Worm (Caenorhabditis elegans): ENCODE data around the gene shc-2.

The shc-2 gene

DNA sequence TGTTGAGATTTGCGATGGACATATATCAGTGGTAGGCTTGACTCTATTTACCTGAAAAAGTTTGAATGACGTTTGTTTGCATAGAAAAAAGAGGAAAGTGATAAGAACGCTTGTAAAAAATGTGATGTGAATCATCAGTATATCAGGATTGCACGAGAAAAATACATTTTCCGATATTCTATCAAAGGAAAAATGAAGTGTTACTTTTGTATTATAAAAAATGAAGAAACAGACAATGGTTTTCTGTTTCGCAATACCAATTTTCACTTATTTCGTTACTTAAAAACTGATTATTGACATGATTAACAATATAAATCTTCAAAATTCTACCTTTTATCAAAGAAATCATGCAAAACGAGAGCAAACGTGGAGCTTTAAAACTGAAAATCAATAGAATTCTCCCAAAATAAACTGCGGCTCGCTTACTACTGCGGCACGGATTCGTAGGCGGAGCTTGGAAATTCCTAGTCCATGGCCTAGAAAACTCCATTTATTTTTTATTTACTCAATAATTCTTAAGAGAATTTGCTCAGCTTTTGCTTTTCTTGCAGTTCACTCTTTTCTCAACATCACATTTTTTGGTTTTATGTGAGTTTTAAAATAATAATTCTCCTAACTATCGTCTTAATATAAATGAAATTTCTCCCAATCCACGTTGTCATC, 24.7 kb downstream of the shc-2 start, which contains the start of the genes eif-1 and vps-24:
Gene eif-1, minus strand, starts transcription at position 51 of the 663 bp plus-strand sequence.
Gene vps-24, plus strand, starts transcription at position 469 of the 663 bp plus-strand sequence.
- TF ChIP-seq scrt-1 (GFP tag; IDR thresholded peaks at IDR 0.05): no peak
- 0 out of 2 replicates have a peak, but pooled peaks have one; percentile 37 for TF ChIP-seq pes-1 (GFP tag; IDR thresholded peaks at IDR 0.05)

DNA sequence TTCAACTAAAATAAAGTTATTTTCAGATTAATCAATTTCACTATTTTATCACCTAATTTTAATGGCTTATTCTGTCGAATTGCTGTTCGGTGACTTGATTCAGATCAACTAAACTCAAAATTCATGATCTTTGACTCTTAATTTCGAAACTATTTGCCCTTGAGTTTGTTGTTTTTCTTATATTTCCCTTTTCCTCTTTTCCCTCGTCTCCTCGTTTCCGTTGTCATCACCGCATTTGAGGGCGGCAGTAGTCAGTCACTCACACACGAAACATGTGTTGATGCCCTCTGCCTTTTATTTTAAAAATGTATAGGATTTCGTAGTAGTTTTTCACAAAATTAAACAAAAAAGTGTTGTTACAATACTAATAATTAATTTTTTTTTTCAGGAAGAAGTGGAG, 26.0 kb downstream of the shc-2 start, which contains the start of gene rnh-1.0:
Gene rnh-1.0, plus strand, starts transcription at position 389 of the 400 bp plus-strand sequence.
- TF ChIP-seq hmbx-1 (tag; optimal IDR thresholded peaks at IDR 0.05) (no peak), pes-1 (GFP tag; IDR thresholded peaks at IDR 0.05) (no peak), flt-1 (GFP tag; IDR thresholded peaks at IDR 0.05) (no peak), B0310.2 (tag; optimal IDR thresholded peaks at IDR 0.05) (no peak), hmg-4 (GFP tag; optimal IDR thresholded peaks at IDR 0.05) (no peak), ceh-13 (GFP tag; optimal IDR thresholded peaks at IDR 0.05) (no peak), ets-7 (tag; optimal IDR thresholded peaks at IDR 0.05) (no peak), aly-1 (tag; optimal IDR thresholded peaks at IDR 0.05) (no peak), tbx-37 (GFP tag; conservative IDR thresholded peaks at IDR 0.05) (no peak), ceh-36 (tag; optimal IDR thresholded peaks at IDR 0.05) (no peak), tbx-11 (GFP tag; IDR thresholded peaks at IDR 0.05) (no peak), ama-1 (optimal IDR thresholded peaks at IDR 0.05) (no peak), tra-4 (tag; optimal IDR thresholded peaks at IDR 0.05) (no peak), hnd-1 (tag; optimal IDR thresholded peaks at IDR 0.05) (no peak), F13C5.2 (tag; optimal IDR thresholded peaks at IDR 0.05) (no peak), scrt-1 (GFP tag; IDR thresholded peaks at IDR 0.05) (no peak), sea-1 (GFP tag; conservative IDR thresholded peaks at IDR 0.05) (no peak)

DNA sequence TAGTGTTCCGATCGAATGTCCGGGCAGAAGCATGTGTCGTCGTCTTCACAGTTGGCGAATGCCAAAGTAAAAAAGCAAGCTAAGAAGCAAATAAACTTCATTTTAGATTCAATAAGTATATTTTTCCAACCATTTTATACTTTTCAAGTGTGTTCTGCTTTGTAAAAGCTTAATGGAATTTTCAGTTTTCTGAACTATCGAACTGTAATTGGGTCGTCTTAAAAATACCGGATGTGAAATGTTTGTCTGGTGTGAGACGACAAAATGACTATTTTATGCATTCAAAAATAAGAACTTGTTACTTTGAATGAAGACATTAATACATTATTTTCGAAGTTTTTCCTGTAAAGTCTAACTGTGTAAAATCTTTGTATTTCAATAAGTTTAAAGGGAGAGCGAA, 29.7 kb downstream of the shc-2 start, which contains the start of gene F59A6.11:
Gene F59A6.11, minus strand, starts transcription at position 101 of the 400 bp plus-strand sequence.
- TF ChIP-seq F13C5.2 (tag; optimal IDR thresholded peaks at IDR 0.05) (no peak), hmg-4 (GFP tag; optimal IDR thresholded peaks at IDR 0.05) (no peak), pes-1 (GFP tag; IDR thresholded peaks at IDR 0.05) (no peak), sea-1 (GFP tag; conservative IDR thresholded peaks at IDR 0.05) (no peak), ceh-36 (tag; optimal IDR thresholded peaks at IDR 0.05) (no peak), hmbx-1 (tag; optimal IDR thresholded peaks at IDR 0.05) (no peak), scrt-1 (GFP tag; IDR thresholded peaks at IDR 0.05) (no peak), ceh-13 (GFP tag; optimal IDR thresholded peaks at IDR 0.05) (no peak), B0310.2 (tag; optimal IDR thresholded peaks at IDR 0.05) (no peak), tra-4 (tag; optimal IDR thresholded peaks at IDR 0.05) (no peak), flt-1 (GFP tag; IDR thresholded peaks at IDR 0.05) (no peak), ama-1 (optimal IDR thresholded peaks at IDR 0.05) (no peak), ets-7 (tag; optimal IDR thresholded peaks at IDR 0.05) (no peak)

DNA sequence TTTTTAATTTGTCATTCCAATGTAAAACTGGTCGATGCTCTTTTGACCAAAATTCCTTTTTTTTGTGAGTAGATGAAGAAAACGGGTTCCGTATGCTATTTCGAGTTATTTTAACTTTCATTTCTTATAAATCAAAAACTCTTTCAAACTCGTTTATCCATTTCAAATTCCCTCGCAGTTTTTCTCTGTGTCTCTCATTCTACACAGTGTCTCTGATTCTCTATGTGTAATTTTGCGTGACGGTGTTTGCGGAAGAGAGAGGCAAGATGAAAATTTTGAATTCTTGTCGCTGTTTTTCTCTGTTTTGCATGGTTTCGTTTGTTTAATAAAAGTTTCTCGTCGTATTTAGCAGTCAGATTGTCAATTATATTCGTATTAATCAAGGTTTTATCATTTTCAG, 30.2 kb downstream of the shc-2 start, which contains the start of gene citk-2:
Gene citk-2, plus strand, starts transcription at position 399 of the 400 bp plus-strand sequence.
- TF ChIP-seq ama-1 (optimal IDR thresholded peaks at IDR 0.05) (no peak), sea-1 (GFP tag; conservative IDR thresholded peaks at IDR 0.05) (no peak), ceh-36 (tag; optimal IDR thresholded peaks at IDR 0.05) (no peak), hnd-1 (tag; optimal IDR thresholded peaks at IDR 0.05) (no peak), F13C5.2 (tag; optimal IDR thresholded peaks at IDR 0.05) (peak; percentile 70), scrt-1 (GFP tag; IDR thresholded peaks at IDR 0.05) (no peak)

DNA sequence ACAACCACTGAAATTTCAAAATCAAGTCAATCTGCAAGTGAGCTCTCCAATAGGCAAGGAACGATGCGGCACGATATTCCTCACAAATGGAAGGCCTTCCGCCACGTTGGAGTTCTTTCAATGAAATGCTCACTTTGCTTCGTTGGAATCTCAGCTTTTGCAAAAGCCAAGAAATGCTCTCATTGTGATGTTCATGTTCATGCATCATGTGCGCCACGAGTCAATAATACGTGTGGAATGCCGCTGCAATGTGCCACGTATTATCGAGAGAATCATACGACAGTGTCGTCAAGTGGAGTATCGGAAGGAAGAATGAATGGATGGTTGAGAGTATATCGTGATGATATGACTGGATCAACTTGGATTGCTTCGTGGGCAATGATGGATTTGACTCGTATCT, 32.9 kb downstream of the shc-2 start:
- TF ChIP-seq tra-4 (tag; optimal IDR thresholded peaks at IDR 0.05) (no peak), hmbx-1 (tag; optimal IDR thresholded peaks at IDR 0.05) (no peak), pes-1 (GFP tag; IDR thresholded peaks at IDR 0.05) (no peak), hmg-4 (GFP tag; optimal IDR thresholded peaks at IDR 0.05) (no peak), ceh-13 (GFP tag; optimal IDR thresholded peaks at IDR 0.05) (no peak), aly-1 (tag; optimal IDR thresholded peaks at IDR 0.05) (no peak), sea-1 (GFP tag; conservative IDR thresholded peaks at IDR 0.05) (no peak), ama-1 (optimal IDR thresholded peaks at IDR 0.05) (no peak), scrt-1 (GFP tag; IDR thresholded peaks at IDR 0.05) (no peak), tbx-37 (GFP tag; conservative IDR thresholded peaks at IDR 0.05) (no peak), F13C5.2 (tag; optimal IDR thresholded peaks at IDR 0.05) (no peak), hnd-1 (tag; optimal IDR thresholded peaks at IDR 0.05) (no peak), B0310.2 (tag; optimal IDR thresholded peaks at IDR 0.05) (no peak), ets-7 (tag; optimal IDR thresholded peaks at IDR 0.05) (no peak), tbx-11 (GFP tag; IDR thresholded peaks at IDR 0.05) (no peak), flt-1 (GFP tag; IDR thresholded peaks at IDR 0.05) (no peak), ceh-36 (tag; optimal IDR thresholded peaks at IDR 0.05) (no peak)

DNA sequence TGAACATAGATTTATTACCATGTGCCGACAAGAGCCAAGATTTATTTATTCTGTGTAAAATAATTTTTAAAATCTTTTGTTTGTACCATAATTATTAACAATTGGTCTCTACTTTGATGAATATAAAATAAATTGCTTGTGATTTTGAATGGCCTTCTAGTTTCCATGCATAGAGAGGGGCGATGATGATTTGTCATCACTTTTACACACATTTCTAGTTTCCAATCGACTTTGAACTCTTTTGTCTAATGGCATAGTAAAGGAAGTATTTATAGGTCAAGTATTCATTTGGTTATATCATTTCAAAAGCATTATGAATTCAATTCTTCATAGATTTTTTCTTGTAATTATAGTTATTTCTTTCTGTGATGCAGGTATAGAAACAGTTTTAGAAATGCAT, 34.7 kb downstream of the shc-2 start, which contains the start of gene F59A6.10:
Gene F59A6.10, plus strand, starts transcription at position 301 of the 400 bp plus-strand sequence.
- TF ChIP-seq scrt-1 (GFP tag; IDR thresholded peaks at IDR 0.05) (no peak), hnd-1 (tag; optimal IDR thresholded peaks at IDR 0.05) (no peak), B0310.2 (tag; optimal IDR thresholded peaks at IDR 0.05) (no peak)

DNA sequence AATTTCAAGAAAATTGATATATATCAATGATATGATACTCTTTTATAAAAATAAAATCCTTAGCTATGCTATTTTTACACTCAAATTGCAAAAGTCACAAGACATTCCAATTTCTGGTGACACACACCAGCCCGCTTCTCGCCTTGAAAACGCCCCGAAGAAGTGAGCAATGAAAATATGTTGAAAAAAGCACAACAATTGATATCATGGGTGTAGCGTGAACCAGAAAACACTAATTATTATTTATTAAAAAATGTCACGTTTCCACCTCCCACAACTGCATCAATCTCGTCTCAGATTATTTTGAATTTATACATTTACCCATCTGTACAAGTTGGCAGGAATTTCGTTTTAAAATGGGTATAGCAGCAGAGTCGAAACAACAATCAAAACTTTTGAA, 35.8 kb downstream of the shc-2 start, which contains the start of gene F59A6.4:
Gene F59A6.4, plus strand, starts transcription at position 301 of the 400 bp plus-strand sequence.
- TF ChIP-seq ceh-36 (tag; optimal IDR thresholded peaks at IDR 0.05) (no peak), hmbx-1 (tag; optimal IDR thresholded peaks at IDR 0.05) (no peak), scrt-1 (GFP tag; IDR thresholded peaks at IDR 0.05) (no peak), hmg-4 (GFP tag; optimal IDR thresholded peaks at IDR 0.05) (no peak), hnd-1 (tag; optimal IDR thresholded peaks at IDR 0.05) (no peak), tbx-11 (GFP tag; IDR thresholded peaks at IDR 0.05) (no peak), tra-4 (tag; optimal IDR thresholded peaks at IDR 0.05) (no peak), aly-1 (tag; optimal IDR thresholded peaks at IDR 0.05) (no peak), ama-1 (optimal IDR thresholded peaks at IDR 0.05) (no peak), pes-1 (GFP tag; IDR thresholded peaks at IDR 0.05) (no peak), sea-1 (GFP tag; conservative IDR thresholded peaks at IDR 0.05) (no peak)

Measured in whole organism, early embryonic.